Fruit fly (Drosophila melanogaster) whole organism, wandering third instar larva: ENCODE data around the gene Tlk.
A peak's percentile ranks its signal among the peaks of the same experiment; 100 is the strongest.

Source experiments
- Abd-B ChIP-seq: fragments of >200 bp; optimal IDR thresholded peaks from 2 replicates; lab custom pipeline; 2017; ENCODE audit warnings: missing biosample characterization, missing genetic modification characterization
- CG9705 ChIP-seq: fragments of 200-800 bp; sonication (Bioruptor generic); optimal IDR thresholded peaks from 2 replicates; lab custom pipeline; 2018; ENCODE audit warnings: missing biosample characterization, mild to moderate bottlenecking, missing genetic modification characterization
- Dfd ChIP-seq: fragments of >200 bp; optimal IDR thresholded peaks from 2 replicates; lab custom pipeline; 2017; ENCODE audit warnings: missing biosample characterization, missing genetic modification characterization
- N ChIP-seq: fragments of >200 bp; optimal IDR thresholded peaks from 2 replicates; lab custom pipeline; 2018; ENCODE audit warnings: missing biosample characterization, missing external identifiers, missing genetic modification characterization
- OdsH ChIP-seq: fragments of 200-800 bp; sonication (Bioruptor generic); optimal IDR thresholded peaks from 2 replicates; lab custom pipeline; 2016; ENCODE audit warnings: missing biosample characterization, mild to moderate bottlenecking, missing genetic modification characterization
- Vsx2 ChIP-seq: fragments of 200-300, 225-300 bp; sonication (Bioruptor generic); optimal IDR thresholded peaks from 2 replicates; lab custom pipeline; 2018; ENCODE audit warnings: missing biosample characterization, missing genetic modification characterization; ENCODE audit not compliant: partially characterized antibody
- fru ChIP-seq: fragments of 200-800 bp; sonication (Bioruptor generic); optimal IDR thresholded peaks from 3 replicates; lab custom pipeline; 2016; ENCODE audit warnings: missing biosample characterization, mild to moderate bottlenecking, missing genetic modification characterization
- lola ChIP-seq: fragments of >200 bp; optimal IDR thresholded peaks from 2 replicates; lab custom pipeline; 2017; ENCODE audit warnings: missing biosample characterization, missing genetic modification characterization
- psq ChIP-seq: fragments of 200-800 bp; sonication (Bioruptor generic); optimal IDR thresholded peaks from 3 replicates; lab custom pipeline; 2017; ENCODE audit warnings: missing biosample characterization, mild to moderate bottlenecking, missing genetic modification characterization, moderate library complexity
- sage ChIP-seq: fragments of 200-800 bp; sonication (Bioruptor generic); optimal IDR thresholded peaks from 2 replicates; lab custom pipeline; 2016; ENCODE audit warnings: missing biosample characterization, mild to moderate bottlenecking, missing genetic modification characterization
- tai ChIP-seq: sonication (Bioruptor generic); optimal IDR thresholded peaks from 2 replicates; lab custom pipeline; 2016; ENCODE audit warnings: missing biosample characterization, missing genetic modification characterization
- woc ChIP-seq: sonication (Bioruptor generic); optimal IDR thresholded peaks from 2 replicates; lab custom pipeline; 2016; ENCODE audit warnings: missing biosample characterization, mild to moderate bottlenecking, missing genetic modification characterization

DNA sequence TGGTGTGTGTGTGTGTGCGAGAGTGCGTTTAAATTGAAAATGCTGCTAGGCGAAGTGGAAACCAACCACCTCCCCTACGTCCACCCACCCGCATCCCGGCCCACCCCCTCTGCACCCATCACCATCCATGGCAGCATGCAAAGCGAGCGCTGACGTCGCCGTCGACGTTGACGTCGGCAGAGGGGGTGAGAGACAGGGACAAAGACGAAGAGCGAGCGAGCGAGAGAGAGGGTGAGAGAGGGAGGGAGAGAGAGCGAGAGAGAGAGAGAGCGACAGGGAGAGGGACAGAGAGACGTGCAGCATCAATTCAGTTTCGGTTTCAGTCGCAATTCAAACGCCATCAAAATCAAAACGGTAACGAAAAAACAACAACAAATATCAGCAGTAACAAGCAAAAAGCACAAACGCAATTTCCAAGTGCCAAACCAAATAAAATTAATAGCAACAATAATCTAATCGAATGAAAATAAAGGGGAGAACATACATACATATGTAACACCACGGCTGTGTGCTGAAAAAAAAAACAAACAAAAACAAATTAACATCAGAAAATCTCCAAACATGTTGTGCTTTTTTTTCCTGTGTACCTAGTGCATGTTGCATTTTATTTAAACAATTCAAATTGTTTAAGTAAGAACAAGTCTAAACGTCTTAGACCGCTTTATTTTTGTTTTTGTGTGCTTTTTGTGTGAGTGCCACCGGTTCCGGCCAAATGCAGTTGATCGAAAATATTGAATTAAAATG, 29.1 kb downstream of the Tlk start:
- TF ChIP-seq psq (peak; percentile 14), CG9705 (no peak), woc (GFP tag; lab: Kevin White, UChicago) (no peak), tai (GFP tag; lab: Kevin White, UChicago) (no peak), Vsx2 (GFP tag; lab: Kevin White, UChicago) (peak; percentile 25), Dfd (GFP tag; lab: Kevin White, UChicago) (no peak), sage (GFP tag; lab: Kevin White, UChicago) (no peak), N (GFP tag; lab: Kevin White, UChicago) (no peak), Abd-B (GFP tag; lab: Kevin White, UChicago) (no peak), fru (GFP tag; lab: Kevin White, UChicago) (no peak), lola (GFP tag; lab: Kevin White, UChicago) (no peak), OdsH (GFP tag; lab: Kevin White, UChicago) (no peak)
